Worm (Caenorhabditis elegans) whole organism, young adult: Measurements from ENCODE around the gene T13C5.6.

Experiments
- B0336.3 ChIP-seq: fragments of 200-800 bp; sonication (Bioruptor generic); IDR thresholded peaks from 2 replicates; pipeline ENCODE4 v1.3.6; 2022; ENCODE audit warnings: missing genetic modification characterization, missing compliant biosample characterization
- F55B11.4 ChIP-seq: sonication (generic microtip); optimal IDR thresholded peaks from 2 replicates; lab custom pipeline; 2016; ENCODE audit warnings: missing compliant biosample characterization, missing genetic modification characterization, borderline replicate concordance; ENCODE audit not compliant: insufficient read depth
- dpl-1 ChIP-seq: fragments of 150-350 bp; optimal IDR thresholded peaks from 2 replicates; lab custom pipeline; 2014; ENCODE audit warnings: missing biosample characterization, missing genetic modification reagents, missing genetic modification characterization
- him-1 ChIP-seq: sonication (generic microtip); optimal IDR thresholded peaks from 2 replicates; lab custom pipeline; 2016; ENCODE audit warnings: missing genotype, missing genetic modification reagents, missing genetic modification characterization, missing compliant biosample characterization
- nhr-27 ChIP-seq: fragments of 200-800 bp; sonication (Bioruptor generic); optimal IDR thresholded peaks from 2 replicates; lab custom pipeline; 2018; ENCODE audit warnings: mild to moderate bottlenecking, missing genetic modification characterization, moderate library complexity, missing compliant biosample characterization
- unc-62 ChIP-seq: fragments of 150-350 bp; optimal IDR thresholded peaks from 2 replicates; lab custom pipeline; 2014; ENCODE audit warnings: missing biosample characterization, missing genetic modification reagents, missing genetic modification characterization

DNA sequence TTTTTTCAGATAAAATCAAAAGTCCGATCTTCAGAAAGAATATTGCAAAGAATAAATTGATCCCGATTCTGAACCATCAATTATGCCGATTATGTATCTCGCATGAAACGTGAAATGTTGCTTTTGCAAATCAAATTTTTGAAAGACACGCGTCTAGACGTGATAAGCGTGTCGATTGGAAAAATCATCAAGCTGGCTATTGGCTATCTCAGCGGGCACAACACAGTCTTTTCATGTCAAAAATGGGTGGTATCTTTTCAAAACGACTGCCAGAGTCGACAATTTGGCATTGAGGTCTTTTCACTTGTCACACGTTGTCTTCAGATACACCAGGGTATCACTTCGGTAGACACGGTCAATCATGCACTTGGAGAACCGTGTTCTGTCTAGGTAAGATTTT lies 10.9 kb downstream of the T13C5.6 start, which contains the start of gene daf-9:
- no peak for TF ChIP-seq unc-62 (GFP tag; lab: Kevin White, UChicago)
- TF ChIP-seq nhr-27 = no peak
- TF ChIP-seq him-1 (tag; lab: Kevin White, UChicago) = no peak
- TF ChIP-seq B0336.3 (GFP tag; lab: Robert Waterston, UW) = no peak
- TF ChIP-seq F55B11.4 (tag; lab: Kevin White, UChicago) = no peak
- TF ChIP-seq dpl-1 = no peak
